Worm (Caenorhabditis elegans): ENCODE measurements around the gene R01H10.4.
A peak's percentile ranks its signal among the peaks of the same experiment; 100 is the strongest.

The R01H10.4 gene

ce11 chrIII:10261256-10261655 lies 6.6 kb downstream of the R01H10.4 start:
- TF ChIP-seq ztf-23 (GFP tag; IDR thresholded peaks at IDR 0.05) (no peak), tab-1 (GFP tag; IDR thresholded peaks at IDR 0.05) (no peak), klf-2 (GFP tag; conservative IDR thresholded peaks at IDR 0.05) (no peak), T22C8.4 (GFP tag; IDR thresholded peaks at IDR 0.05) (no peak), cog-1 (tag; optimal IDR thresholded peaks at IDR 0.05) (no peak), flt-1 (GFP tag; IDR thresholded peaks at IDR 0.05) (no peak), ztf-29 (GFP tag; IDR thresholded peaks at IDR 0.05) (no peak), med-1 (GFP tag; optimal IDR thresholded peaks at IDR 0.05; ENCODE audit: insufficient read depth) (no peak), ref-1 (GFP tag; conservative IDR thresholded peaks at IDR 0.05) (no peak)

ce11 chrIII:10261682-10262081 lies 7.1 kb downstream of the R01H10.4 start, which contains the start of gene bbs-5:
TSS of gene bbs-5 (minus strand) at chrIII:10261782.
- TF ChIP-seq med-1 (GFP tag; optimal IDR thresholded peaks at IDR 0.05; ENCODE audit: insufficient read depth) (no peak), ztf-29 (GFP tag; IDR thresholded peaks at IDR 0.05) (no peak), tab-1 (GFP tag; IDR thresholded peaks at IDR 0.05) (no peak), ref-1 (GFP tag; conservative IDR thresholded peaks at IDR 0.05) (no peak), cog-1 (tag; optimal IDR thresholded peaks at IDR 0.05) (no peak), klf-2 (GFP tag; conservative IDR thresholded peaks at IDR 0.05) (no peak), flt-1 (GFP tag; IDR thresholded peaks at IDR 0.05) (no peak), ztf-23 (GFP tag; IDR thresholded peaks at IDR 0.05) (no peak)

- TF ChIP-seq T22C8.4 (GFP tag; IDR thresholded peaks at IDR 0.05), result 0 out of 2 replicates have a peak, but pooled peaks have one; percentile 11
These were observed 12.2 kb downstream of the R01H10.4 start, which contains the start of gene inpp-4B for ce11 chrIII:10266824-10267223. TSS of gene inpp-4B (minus strand) at chrIII:10266877.

ce11 chrIII:10270778-10271307 lies 16.2 kb downstream of the R01H10.4 start, which contains the start of gene cnk-1:
TSS of gene cnk-1 (plus strand) at chrIII:10271257.
- TF ChIP-seq med-1 (GFP tag; optimal IDR thresholded peaks at IDR 0.05; ENCODE audit: insufficient read depth), result no peak
- TF ChIP-seq ztf-29 (GFP tag; IDR thresholded peaks at IDR 0.05), result peak; percentile 15; the same call in 1 of the 2 replicates
- 0 out of 2 replicates have a peak, but pooled peaks have one; percentile 19 for TF ChIP-seq tab-1 (GFP tag; IDR thresholded peaks at IDR 0.05)
- TF ChIP-seq flt-1 (GFP tag; IDR thresholded peaks at IDR 0.05), result peak; percentile 85
- TF ChIP-seq ztf-23 (GFP tag; IDR thresholded peaks at IDR 0.05), result peak; percentile 91
- TF ChIP-seq klf-2 (GFP tag; conservative IDR thresholded peaks at IDR 0.05), result peak; percentile 86
- peak; percentile 54; the same call in 1 of the 2 replicates for TF ChIP-seq ref-1 (GFP tag; conservative IDR thresholded peaks at IDR 0.05)
- TF ChIP-seq cog-1 (tag; optimal IDR thresholded peaks at IDR 0.05), result no peak
- TF ChIP-seq T22C8.4 (GFP tag; IDR thresholded peaks at IDR 0.05), result peak; percentile 21; the same call in 1 of the 2 replicates

- TF ChIP-seq cog-1 (tag; optimal IDR thresholded peaks at IDR 0.05) (no peak), flt-1 (GFP tag; IDR thresholded peaks at IDR 0.05) (no peak), ztf-23 (GFP tag; IDR thresholded peaks at IDR 0.05) (no peak), T22C8.4 (GFP tag; IDR thresholded peaks at IDR 0.05) (no peak), klf-2 (GFP tag; conservative IDR thresholded peaks at IDR 0.05) (no peak), ref-1 (GFP tag; conservative IDR thresholded peaks at IDR 0.05) (no peak), med-1 (GFP tag; optimal IDR thresholded peaks at IDR 0.05; ENCODE audit: insufficient read depth) (no peak), tab-1 (GFP tag; IDR thresholded peaks at IDR 0.05) (no peak), ztf-29 (GFP tag; IDR thresholded peaks at IDR 0.05) (no peak)
These were observed 17.2 kb downstream of the R01H10.4 start for ce11 chrIII:10271807-10272206.

ce11 chrIII:10278826-10279225 lies 24.2 kb downstream of the R01H10.4 start, which contains the start of gene pad-2:
TSS of gene pad-2 (plus strand) at chrIII:10279126.
- TF ChIP-seq med-1 (GFP tag; optimal IDR thresholded peaks at IDR 0.05; ENCODE audit: insufficient read depth) (no peak), ref-1 (GFP tag; conservative IDR thresholded peaks at IDR 0.05) (no peak), klf-2 (GFP tag; conservative IDR thresholded peaks at IDR 0.05) (no peak), tab-1 (GFP tag; IDR thresholded peaks at IDR 0.05) (no peak), ztf-29 (GFP tag; IDR thresholded peaks at IDR 0.05) (no peak), flt-1 (GFP tag; IDR thresholded peaks at IDR 0.05) (no peak), ztf-23 (GFP tag; IDR thresholded peaks at IDR 0.05) (no peak), T22C8.4 (GFP tag; IDR thresholded peaks at IDR 0.05) (no peak), cog-1 (tag; optimal IDR thresholded peaks at IDR 0.05) (no peak)

- TF ChIP-seq cog-1 (tag; optimal IDR thresholded peaks at IDR 0.05), result peak; percentile 37
- no peak for TF ChIP-seq T22C8.4 (GFP tag; IDR thresholded peaks at IDR 0.05)
These were observed 29.6 kb downstream of the R01H10.4 start for ce11 chrIII:10284214-10284613.

ce11 chrIII:10285623-10286022 lies 31.0 kb downstream of the R01H10.4 start, which contains the start of gene K10G9.2:
TSS of gene K10G9.2 (plus strand) at chrIII:10285923.
- TF ChIP-seq ztf-29 (GFP tag; IDR thresholded peaks at IDR 0.05), result no peak
- no peak for TF ChIP-seq klf-2 (GFP tag; conservative IDR thresholded peaks at IDR 0.05)
- no peak for TF ChIP-seq ref-1 (GFP tag; conservative IDR thresholded peaks at IDR 0.05)
- no peak for TF ChIP-seq tab-1 (GFP tag; IDR thresholded peaks at IDR 0.05)
- TF ChIP-seq flt-1 (GFP tag; IDR thresholded peaks at IDR 0.05), result no peak
- TF ChIP-seq ztf-23 (GFP tag; IDR thresholded peaks at IDR 0.05), result no peak
- TF ChIP-seq med-1 (GFP tag; optimal IDR thresholded peaks at IDR 0.05; ENCODE audit: insufficient read depth), result no peak
- TF ChIP-seq T22C8.4 (GFP tag; IDR thresholded peaks at IDR 0.05), result no peak
- TF ChIP-seq cog-1 (tag; optimal IDR thresholded peaks at IDR 0.05), result no peak

- TF ChIP-seq ztf-29 (GFP tag; IDR thresholded peaks at IDR 0.05), result no peak
- TF ChIP-seq T22C8.4 (GFP tag; IDR thresholded peaks at IDR 0.05), result no peak
These were observed 35.2 kb downstream of the R01H10.4 start for ce11 chrIII:10289790-10290189.

- TF ChIP-seq ref-1 (GFP tag; conservative IDR thresholded peaks at IDR 0.05) (no peak), ztf-29 (GFP tag; IDR thresholded peaks at IDR 0.05) (no peak)
These were observed 35.9 kb downstream of the R01H10.4 start for ce11 chrIII:10290541-10290940.
